Worm (Caenorhabditis elegans) whole organism, midembryonic: ENCODE measurements around the gene fbxc-20.

Experiments used
- T22C8.4 ChIP-seq: fragments of 200-800 bp; sonication (Bioruptor generic); IDR thresholded peaks from 2 replicates; pipeline ENCODE4 v1.3.6; 2022; ENCODE audit warnings: missing genetic modification characterization, missing compliant biosample characterization
- tab-1 ChIP-seq: fragments of 200-800 bp; sonication (Bioruptor generic); IDR thresholded peaks from 2 replicates; pipeline ENCODE4 v1.3.6; 2022; ENCODE audit warnings: missing genetic modification characterization, missing compliant biosample characterization

DNA sequence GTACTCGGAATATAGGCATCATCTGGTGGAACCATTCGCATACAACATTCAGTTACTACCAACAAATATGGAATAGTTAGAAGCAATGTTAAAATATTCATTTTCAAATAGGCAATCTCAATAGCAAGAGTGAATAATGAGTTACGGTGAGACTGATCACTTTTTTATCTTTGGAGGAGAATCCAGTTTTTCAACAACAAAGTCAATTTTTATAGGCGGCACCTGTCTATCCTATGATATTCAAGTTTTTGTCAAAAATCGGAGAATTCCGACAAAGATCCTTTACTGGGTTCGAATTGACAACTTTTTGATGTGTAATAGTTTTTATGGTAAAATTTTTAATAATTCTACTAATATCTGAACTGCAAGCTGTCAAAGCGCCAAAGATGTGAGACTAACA lies 25.1 kb upstream of the fbxc-20 start, which contains the start of gene F16G10.11:
- TF ChIP-seq tab-1 (no peak), T22C8.4 (no peak)
